Worm (Caenorhabditis elegans) whole organism, L3 larva: Measurements from ENCODE around the gene hot-4.

ENCODE experiments used
- aly-2 ChIP-seq: fragments of 150-350 bp; optimal IDR thresholded peaks from 2 replicates; lab custom pipeline; 2014; ENCODE audit warnings: missing biosample characterization, missing genetic modification characterization
- ama-1 ChIP-seq: fragments of 150-350 bp; optimal IDR thresholded peaks from 2 replicates; lab custom pipeline; 2018
- ceh-28 ChIP-seq: fragments of 150-350 bp; optimal IDR thresholded peaks from 2 replicates; lab custom pipeline; 2014; ENCODE audit warnings: missing biosample characterization, missing genetic modification reagents, missing genetic modification characterization
- ceh-82 ChIP-seq: fragments of 150-350 bp; optimal IDR thresholded peaks from 2 replicates; lab custom pipeline; 2014; ENCODE audit warnings: missing biosample characterization, missing genetic modification characterization
- ceh-9 ChIP-seq: sonication (generic microtip); optimal IDR thresholded peaks from 2 replicates; lab custom pipeline; 2018; ENCODE audit warnings: missing biosample characterization, missing genetic modification characterization
- egl-27 ChIP-seq: sonication (generic microtip); optimal IDR thresholded peaks from 4 replicates; lab custom pipeline; 2017; ENCODE audit warnings: missing biosample characterization, missing genetic modification reagents, missing genetic modification characterization
- fos-1 ChIP-seq: fragments of 150-350 bp; optimal IDR thresholded peaks from 2 replicates; lab custom pipeline; 2014; ENCODE audit warnings: missing biosample characterization, missing genetic modification characterization
- hmg-11 ChIP-seq: sonication (generic microtip); optimal IDR thresholded peaks from 2 replicates; lab custom pipeline; 2016; ENCODE audit warnings: missing genetic modification characterization, missing compliant biosample characterization
- jun-1 ChIP-seq: fragments of 150-350 bp; optimal IDR thresholded peaks from 2 replicates; lab custom pipeline; 2014; ENCODE audit warnings: missing biosample characterization, missing genetic modification reagents, missing genetic modification characterization
- nhr-23 ChIP-seq: fragments of 150-350 bp; optimal IDR thresholded peaks from 2 replicates; lab custom pipeline; 2014; ENCODE audit warnings: missing biosample characterization, missing genetic modification reagents, missing genetic modification characterization
- nhr-237 ChIP-seq: fragments of 150-350 bp; optimal IDR thresholded peaks from 2 replicates; lab custom pipeline; 2014; ENCODE audit warnings: missing biosample characterization, missing genetic modification characterization
- nhr-76 ChIP-seq: fragments of 150-350 bp; sonication (generic microtip); optimal IDR thresholded peaks from 5 replicates; lab custom pipeline; 2014; ENCODE audit warnings: missing biosample characterization, missing genetic modification characterization
- pha-4 ChIP-seq: fragments of 150-350 bp; optimal IDR thresholded peaks from 2 replicates; lab custom pipeline; 2014; ENCODE audit warnings: missing biosample characterization, missing genetic modification reagents, missing genetic modification characterization
- ztf-11 ChIP-seq: fragments of 150-350 bp; optimal IDR thresholded peaks from 2 replicates; lab custom pipeline; 2014; ENCODE audit warnings: missing biosample characterization, missing genetic modification characterization

DNA sequence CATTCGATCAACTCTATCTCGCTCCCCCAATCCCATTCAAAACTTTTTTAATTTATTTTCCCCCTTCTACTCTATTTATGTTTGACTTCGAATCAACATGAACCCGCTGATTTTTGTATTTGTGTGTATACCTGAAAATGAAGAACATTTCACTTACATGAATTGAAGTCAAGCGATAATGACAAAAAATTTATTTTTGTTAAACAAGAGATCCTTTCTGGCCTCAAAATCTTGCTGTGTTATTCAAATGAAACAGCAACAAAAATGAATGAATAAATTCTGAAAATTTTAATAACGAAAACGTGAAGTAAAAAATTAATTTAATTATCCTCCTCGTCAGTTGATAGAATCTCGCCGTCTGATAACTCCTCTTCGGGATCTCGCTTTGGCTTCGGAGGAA, 14.8 kb upstream of the hot-4 start:
- TF ChIP-seq nhr-23 (tag; lab: Kevin White, UChicago): no peak
- no peak for TF ChIP-seq ama-1 (lab: Kevin White, UChicago)
- no peak for TF ChIP-seq jun-1 (tag; lab: Kevin White, UChicago)
- TF ChIP-seq ztf-11 (tag; lab: Kevin White, UChicago): no peak
- no peak for TF ChIP-seq hmg-11
- TF ChIP-seq fos-1 (tag; lab: Kevin White, UChicago): no peak
- no peak for TF ChIP-seq nhr-237 (tag; lab: Kevin White, UChicago)
- no peak for TF ChIP-seq pha-4 (tag; lab: Kevin White, UChicago)
- no peak for TF ChIP-seq ceh-9
- no peak for TF ChIP-seq egl-27 (tag; lab: Kevin White, UChicago)
- TF ChIP-seq aly-2 (tag; lab: Kevin White, UChicago): no peak
- no peak for TF ChIP-seq nhr-76
- TF ChIP-seq ceh-82 (tag; lab: Kevin White, UChicago): no peak
- TF ChIP-seq ceh-28 (tag; lab: Kevin White, UChicago): no peak
